Fruit fly (Drosophila melanogaster) whole organism, pupa: Measurements from ENCODE around the gene pyd.

Source experiments
- CG13204 ChIP-seq: fragments of 200-800 bp; sonication (Bioruptor generic); optimal IDR thresholded peaks from 2 replicates; lab custom pipeline; 2018; ENCODE audit warnings: missing biosample characterization, mild to moderate bottlenecking, missing genetic modification characterization, moderate library complexity
- CG17806 ChIP-seq: fragments of 200-800 bp; sonication (Bioruptor generic); optimal IDR thresholded peaks from 2 replicates; lab custom pipeline; 2018; ENCODE audit warnings: missing biosample characterization, mild to moderate bottlenecking, missing genetic modification characterization, moderate library complexity
- Ets98B ChIP-seq: fragments of 200-800 bp; sonication (Bioruptor generic); IDR thresholded peaks from 2 replicates; pipeline ENCODE4 v1.3.6; 2022; ENCODE audit warnings: missing biosample characterization, missing genetic modification characterization
- Pif1A ChIP-seq: fragments of 200-800 bp; sonication (Bioruptor generic); optimal IDR thresholded peaks from 3 replicates; lab custom pipeline; 2016; ENCODE audit warnings: missing biosample characterization, missing genetic modification characterization

DNA sequence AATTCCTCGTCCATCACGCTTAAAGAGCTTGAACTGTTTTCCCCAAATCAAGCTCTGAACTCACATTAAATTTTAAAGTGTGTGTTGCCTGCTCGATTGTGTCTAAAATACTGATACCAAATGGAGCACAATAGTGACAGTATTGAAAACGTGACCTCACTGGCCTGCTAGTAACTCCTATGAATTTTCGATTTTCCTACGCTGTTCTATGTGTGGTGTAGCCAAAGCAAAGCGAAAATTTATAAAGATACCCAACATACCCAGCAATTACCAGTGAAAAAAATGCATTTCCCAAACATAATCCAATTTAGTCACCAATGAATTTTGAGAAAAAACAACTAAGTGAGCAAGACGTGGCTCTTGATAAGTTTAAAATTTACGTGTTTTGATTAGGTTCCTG is 151.9 kb downstream of the pyd start, which contains the start of gene CG33191:
- TF ChIP-seq CG17806 (tag; lab: Kevin White, UChicago) (no peak), Ets98B (GFP tag; lab: Robert Waterston, UW) (no peak), Pif1A (GFP tag; lab: Kevin White, UChicago) (no peak), CG13204 (GFP tag; lab: Kevin White, UChicago) (no peak)
